Worm (Caenorhabditis elegans): ENCODE results near the gene aakg-1.

aakg-1 gene

ce11 chrIII:12568036-12568649 is 7.1 kb downstream of the aakg-1 start:
- TF ChIP-seq nhr-237 (tag; optimal IDR thresholded peaks at IDR 0.05) (no peak), unc-62 (GFP tag; optimal IDR thresholded peaks at IDR 0.05) (no peak), nhr-2 (tag; optimal IDR thresholded peaks at IDR 0.05) (no peak), pha-4 (tag; optimal IDR thresholded peaks at IDR 0.05) (no peak), hlh-1 (tag; optimal IDR thresholded peaks at IDR 0.05) (no peak), sptf-1 (tag; optimal IDR thresholded peaks at IDR 0.05) (no peak), ceh-43 (GFP tag; optimal IDR thresholded peaks at IDR 0.05) (no peak), mab-5 (tag; optimal IDR thresholded peaks at IDR 0.05) (no peak), elt-1 (tag; optimal IDR thresholded peaks at IDR 0.05; ENCODE audit: borderline replicate concordance, insufficient read depth) (no peak), nhr-28 (tag; optimal IDR thresholded peaks at IDR 0.05) (no peak), lin-32 (GFP tag; optimal IDR thresholded peaks at IDR 0.05) (no peak), nhr-12 (tag; optimal IDR thresholded peaks at IDR 0.05) (no peak), elt-3 (tag; optimal IDR thresholded peaks at IDR 0.05) (no peak), unc-39 (tag; optimal IDR thresholded peaks at IDR 0.05) (no peak), nhr-76 (tag; optimal IDR thresholded peaks at IDR 0.05) (no peak)

ce11 chrIII:12565791-12566190 is 9.4 kb downstream of the aakg-1 start:
- TF ChIP-seq ceh-83 (GFP tag; optimal IDR thresholded peaks at IDR 0.05), result no peak
- no peak for TF ChIP-seq hlh-1 (tag; optimal IDR thresholded peaks at IDR 0.05)
- TF ChIP-seq zip-8 (tag; optimal IDR thresholded peaks at IDR 0.05), result no peak
- no peak for TF ChIP-seq M03D4.4 (tag; optimal IDR thresholded peaks at IDR 0.05)
- no peak for TF ChIP-seq unc-62 (GFP tag; optimal IDR thresholded peaks at IDR 0.05)
- TF ChIP-seq drap-1 (GFP tag; optimal IDR thresholded peaks at IDR 0.05), result no peak
- no peak for TF ChIP-seq mab-5 (tag; optimal IDR thresholded peaks at IDR 0.05)
- no peak for TF ChIP-seq mls-2 (tag; optimal IDR thresholded peaks at IDR 0.05)
- no peak for TF ChIP-seq ceh-39 (tag; optimal IDR thresholded peaks at IDR 0.05)

ce11 chrIII:12562769-12563168 is 12.4 kb downstream of the aakg-1 start:
- TF ChIP-seq blmp-1 (tag; optimal IDR thresholded peaks at IDR 0.05), result no peak
- no peak for TF ChIP-seq nhr-76 (tag; optimal IDR thresholded peaks at IDR 0.05)
- no peak for TF ChIP-seq nhr-12 (tag; optimal IDR thresholded peaks at IDR 0.05)
- TF ChIP-seq ham-2 (GFP tag; optimal IDR thresholded peaks at IDR 0.05), result no peak
- TF ChIP-seq drap-1 (GFP tag; optimal IDR thresholded peaks at IDR 0.05), result no peak
- no peak for TF ChIP-seq snpc-4 (tag; optimal IDR thresholded peaks at IDR 0.05)
- no peak for TF ChIP-seq mep-1 (tag; optimal IDR thresholded peaks at IDR 0.05)
- TF ChIP-seq unc-62 (GFP tag; optimal IDR thresholded peaks at IDR 0.05), result no peak
- TF ChIP-seq elt-3 (tag; optimal IDR thresholded peaks at IDR 0.05), result no peak
- no peak for TF ChIP-seq hlh-1 (tag; optimal IDR thresholded peaks at IDR 0.05)
- no peak for TF ChIP-seq M03D4.4 (tag; optimal IDR thresholded peaks at IDR 0.05)
- no peak for TF ChIP-seq lsy-2 (tag; optimal IDR thresholded peaks at IDR 0.05)
- TF ChIP-seq lin-32 (GFP tag; optimal IDR thresholded peaks at IDR 0.05), result no peak
- no peak for TF ChIP-seq lin-13 (tag; optimal IDR thresholded peaks at IDR 0.05)
- TF ChIP-seq flh-1 (GFP tag; optimal IDR thresholded peaks at IDR 0.05), result no peak
- TF ChIP-seq pha-4 (tag; optimal IDR thresholded peaks at IDR 0.05), result no peak
- no peak for TF ChIP-seq mab-5 (tag; optimal IDR thresholded peaks at IDR 0.05)
- TF ChIP-seq unc-120 (tag; optimal IDR thresholded peaks at IDR 0.05; ENCODE audit: poor library complexity, severe bottlenecking), result no peak
- TF ChIP-seq ces-1 (GFP tag; optimal IDR thresholded peaks at IDR 0.05), result no peak

- TF ChIP-seq ceh-43 (GFP tag; optimal IDR thresholded peaks at IDR 0.05), result no peak
- TF ChIP-seq nhr-2 (tag; optimal IDR thresholded peaks at IDR 0.05), result no peak
- TF ChIP-seq sptf-1 (tag; optimal IDR thresholded peaks at IDR 0.05), result peak; percentile 43
- peak; percentile 15 for TF ChIP-seq mls-2 (tag; optimal IDR thresholded peaks at IDR 0.05)
- TF ChIP-seq unc-39 (tag; optimal IDR thresholded peaks at IDR 0.05), result no peak
- peak; percentile 43 for TF ChIP-seq hlh-1 (tag; optimal IDR thresholded peaks at IDR 0.05)
- peak; percentile 48 for TF ChIP-seq drap-1 (GFP tag; optimal IDR thresholded peaks at IDR 0.05)
- TF ChIP-seq pha-4 (tag; optimal IDR thresholded peaks at IDR 0.05), result peak; percentile 36
- TF ChIP-seq mep-1 (tag; optimal IDR thresholded peaks at IDR 0.05), result peak; percentile 16
- TF ChIP-seq unc-120 (tag; optimal IDR thresholded peaks at IDR 0.05; ENCODE audit: poor library complexity, severe bottlenecking), result peak; percentile 32
- peak; percentile 70 for TF ChIP-seq unc-62 (GFP tag; optimal IDR thresholded peaks at IDR 0.05)
- peak; percentile 2 for TF ChIP-seq ham-2 (GFP tag; optimal IDR thresholded peaks at IDR 0.05)
- TF ChIP-seq ces-1 (GFP tag; optimal IDR thresholded peaks at IDR 0.05), result peak; percentile 87
Measured at ce11 chrIII:12558097-12558594, 17.1 kb downstream of the aakg-1 start.

DNA sequence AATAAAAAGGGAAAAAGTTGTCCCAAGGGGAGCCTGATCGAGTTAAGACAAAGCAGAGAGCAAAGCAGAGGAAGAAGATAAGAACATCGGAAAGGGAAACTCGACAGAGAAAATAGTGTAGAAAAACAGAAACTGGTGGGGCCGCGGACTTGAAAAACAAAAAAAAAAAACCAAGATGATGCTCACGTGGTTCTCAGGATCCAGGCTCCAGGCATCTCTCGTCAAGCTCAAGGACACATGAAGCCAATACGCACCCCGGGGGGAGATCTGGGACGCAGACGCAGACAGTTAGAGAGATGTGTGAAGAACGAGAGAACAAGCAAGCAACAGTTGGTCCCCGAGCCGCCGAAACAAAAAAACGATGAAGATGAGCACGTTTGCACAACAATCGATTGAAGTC is 19.1 kb downstream of the aakg-1 start:
- TF ChIP-seq lin-13 (tag; optimal IDR thresholded peaks at IDR 0.05), result no peak
- peak; percentile 87 for TF ChIP-seq hlh-1 (tag; optimal IDR thresholded peaks at IDR 0.05)
- TF ChIP-seq tbx-8 (GFP tag; optimal IDR thresholded peaks at IDR 0.05), result no peak
- TF ChIP-seq nhr-28 (tag; optimal IDR thresholded peaks at IDR 0.05), result no peak
- no peak for TF ChIP-seq sem-2 (GFP tag; optimal IDR thresholded peaks at IDR 0.05)
- no peak for TF ChIP-seq snpc-4 (tag; optimal IDR thresholded peaks at IDR 0.05)
- peak; percentile 18 for TF ChIP-seq pha-4 (tag; optimal IDR thresholded peaks at IDR 0.05)
- no peak for TF ChIP-seq nhr-12 (tag; optimal IDR thresholded peaks at IDR 0.05)
- no peak for TF ChIP-seq elt-1 (tag; optimal IDR thresholded peaks at IDR 0.05; ENCODE audit: borderline replicate concordance, insufficient read depth)
- TF ChIP-seq mls-2 (tag; optimal IDR thresholded peaks at IDR 0.05), result no peak
- no peak for TF ChIP-seq ceh-83 (GFP tag; optimal IDR thresholded peaks at IDR 0.05)
- no peak for TF ChIP-seq lsy-2 (tag; optimal IDR thresholded peaks at IDR 0.05)
- TF ChIP-seq ces-1 (GFP tag; optimal IDR thresholded peaks at IDR 0.05), result peak; percentile 51
